Worm (Caenorhabditis elegans): ENCODE results near the gene T21C9.6.

Gene T21C9.6

DNA sequence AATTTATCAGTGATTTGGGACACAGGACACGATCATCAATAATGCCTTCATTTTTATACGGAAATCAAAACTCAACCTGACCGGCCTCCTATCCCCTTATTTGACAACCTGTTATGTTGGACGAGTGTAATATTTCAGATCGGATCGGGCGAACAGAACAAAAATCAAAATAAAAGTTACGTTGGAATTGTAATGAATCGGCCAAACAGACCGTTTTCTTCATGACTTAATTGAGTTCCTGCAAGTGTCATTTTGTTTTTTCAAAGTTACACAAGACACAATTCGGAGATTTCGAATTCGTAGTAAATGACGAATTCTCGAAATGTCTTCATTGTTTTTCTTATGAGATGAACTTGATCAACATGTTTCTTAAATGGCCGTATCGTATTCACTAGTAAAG, 26.4 kb upstream of the T21C9.6 start, which contains the start of gene F32G8.3:
Gene F32G8.3, minus strand, starts transcription at position 101 of the 400 bp plus-strand sequence.
- TF ChIP-seq ztf-11 (tag; optimal IDR thresholded peaks at IDR 0.05) (no peak), ZK337.2 (GFP tag; IDR thresholded peaks at IDR 0.05) (no peak), R02D3.7 (tag; optimal IDR thresholded peaks at IDR 0.05) (no peak)

ce11 chrV:10556362-10556761, 25.3 kb upstream of the T21C9.6 start:
- TF ChIP-seq dmd-6 (GFP tag; IDR thresholded peaks at IDR 0.05) (no peak), unc-62 (GFP tag; optimal IDR thresholded peaks at IDR 0.05 in 1 of 2) (peak in 1 of 2 experiments; percentile 85), unc-62 (tag; optimal IDR thresholded peaks at IDR 0.05) (no peak)

ce11 chrV:10557094-10557493, 24.6 kb upstream of the T21C9.6 start:
- TF ChIP-seq nhr-28 (tag; optimal IDR thresholded peaks at IDR 0.05) (peak; percentile 49), gei-8 (GFP tag; optimal IDR thresholded peaks at IDR 0.05) (no peak), zag-1 (tag; optimal IDR thresholded peaks at IDR 0.05) (no peak), ces-1 (GFP tag; optimal IDR thresholded peaks at IDR 0.05) (no peak), Y105C5A.15 (GFP tag; IDR thresholded peaks at IDR 0.05) (no peak), spr-3 (GFP tag; optimal IDR thresholded peaks at IDR 0.05) (no peak), nhr-6 (tag; optimal IDR thresholded peaks at IDR 0.05) (no peak)

- TF ChIP-seq unc-62 (GFP tag; optimal IDR thresholded peaks at IDR 0.05 in 1 of 2) (peak in 1 of 2 experiments; percentile 34), unc-62 (tag; optimal IDR thresholded peaks at IDR 0.05) (no peak), nhr-10 (tag; optimal IDR thresholded peaks at IDR 0.05) (no peak), daf-16 (GFP tag; optimal IDR thresholded peaks at IDR 0.05) (no peak), daf-16 (tag; optimal IDR thresholded peaks at IDR 0.05) (no peak), attf-4 (tag; optimal IDR thresholded peaks at IDR 0.05) (no peak)
Observed at ce11 chrV:10557676-10558075, 24.0 kb upstream of the T21C9.6 start, which contains the start of gene best-14. best-14 (plus strand) TSS chrV:10557976.

ce11 chrV:10560621-10561020, 21.1 kb upstream of the T21C9.6 start, which contains the start of gene col-152:
col-152 (plus strand) TSS chrV:10560921.
- TF ChIP-seq F37D6.2 (tag; optimal IDR thresholded peaks at IDR 0.05) (no peak), saeg-2 (GFP tag; IDR thresholded peaks at IDR 0.05) (no peak)

- no peak for TF ChIP-seq madf-9 (GFP tag; conservative IDR thresholded peaks at IDR 0.05)
- TF ChIP-seq set-16 (GFP tag; IDR thresholded peaks at IDR 0.05) = peak; percentile 84; the same call in 1 of the 2 replicates
- TF ChIP-seq fkh-10 (GFP tag; optimal IDR thresholded peaks at IDR 0.05) = no peak
- no peak for TF ChIP-seq nhr-6 (tag; optimal IDR thresholded peaks at IDR 0.05)
- no peak for TF ChIP-seq F26F4.8 (GFP tag; conservative IDR thresholded peaks at IDR 0.05)
- TF ChIP-seq ceh-82 (tag; optimal IDR thresholded peaks at IDR 0.05) = no peak
- no peak for TF ChIP-seq pqm-1 (tag; optimal IDR thresholded peaks at IDR 0.05)
- TF ChIP-seq zag-1 (tag; optimal IDR thresholded peaks at IDR 0.05) = no peak
- TF ChIP-seq mep-1 (tag; optimal IDR thresholded peaks at IDR 0.05) = no peak
- no peak for TF ChIP-seq lir-3 (tag; optimal IDR thresholded peaks at IDR 0.05)
- peak in 1 of 2 experiments; percentile 73 for TF ChIP-seq unc-62 (GFP tag; optimal IDR thresholded peaks at IDR 0.05 in 1 of 2)
- no peak for TF ChIP-seq unc-62 (tag; optimal IDR thresholded peaks at IDR 0.05)
- no peak for TF ChIP-seq ama-1 (optimal IDR thresholded peaks at IDR 0.05)
- no peak for TF ChIP-seq ceh-28 (tag; optimal IDR thresholded peaks at IDR 0.05)
- no peak for TF ChIP-seq ZK546.5 (tag; optimal IDR thresholded peaks at IDR 0.05)
Observed at ce11 chrV:10561632-10562031, 20.1 kb upstream of the T21C9.6 start.

- TF ChIP-seq dve-1 (tag; optimal IDR thresholded peaks at IDR 0.05; ENCODE audit: insufficient read depth) (peak; percentile 18), lim-7 (GFP tag; IDR thresholded peaks at IDR 0.05) (no peak), dmd-6 (GFP tag; IDR thresholded peaks at IDR 0.05) (peak; percentile 82), F10B5.3 (tag; optimal IDR thresholded peaks at IDR 0.05) (no peak), D1046.2 (GFP tag; IDR thresholded peaks at IDR 0.05) (no peak), spr-1 (tag; optimal IDR thresholded peaks at IDR 0.05) (no peak), unc-130 (GFP tag; optimal IDR thresholded peaks at IDR 0.05) (no peak), mdl-1 (tag; optimal IDR thresholded peaks at IDR 0.05) (no peak), ceh-82 (tag; optimal IDR thresholded peaks at IDR 0.05) (no peak), F49E8.2 (tag; optimal IDR thresholded peaks at IDR 0.05; ENCODE audit: borderline replicate concordance) (no peak), nhr-41 (GFP tag; IDR thresholded peaks at IDR 0.05) (no peak), nhr-6 (tag; optimal IDR thresholded peaks at IDR 0.05) (no peak), Y105C5A.15 (GFP tag; IDR thresholded peaks at IDR 0.05) (no peak), lin-1 (GFP tag; IDR thresholded peaks at IDR 0.05) (no peak)
Observed at ce11 chrV:10562817-10563216, 18.9 kb upstream of the T21C9.6 start.

Measured in whole organism, L4 larva.